Worm (Caenorhabditis elegans) whole organism, L4 larva: ENCODE data around the gene agt-2.
"Not testable (repeated sequence)": the region's sequence is repeated elsewhere in the genome, so short reads cannot be mapped to it uniquely, and the experiment has no call there.

ENCODE experiments used
- D1046.2 ChIP-seq: fragments of 200-800 bp; sonication (Bioruptor generic); IDR thresholded peaks from 2 replicates; pipeline ENCODE4 v1.3.6; 2022; ENCODE audit warnings: missing genetic modification characterization, missing compliant biosample characterization
- F37D6.2 ChIP-seq: sonication (generic microtip); optimal IDR thresholded peaks from 2 replicates; lab custom pipeline; 2016; ENCODE audit warnings: mild to moderate bottlenecking, missing genetic modification characterization, missing compliant biosample characterization
- F44E2.7 ChIP-seq: fragments of 200-800 bp; sonication (Bioruptor generic); IDR thresholded peaks from 2 replicates; pipeline ENCODE4 v2.1.2; 2022; ENCODE audit warnings: missing genetic modification characterization, missing compliant biosample characterization
- T26A8.4 ChIP-seq: fragments of 200-800 bp; sonication (Bioruptor generic); IDR thresholded peaks from 2 replicates; pipeline ENCODE4 v1.3.6; 2022; ENCODE audit warnings: missing genetic modification characterization, missing compliant biosample characterization
- Y75B8A.6 ChIP-seq: fragments of 200-800 bp; sonication (Bioruptor generic); IDR thresholded peaks from 2 replicates; pipeline ENCODE4 v1.3.6; 2022; ENCODE audit warnings: missing genetic modification reagents, missing genetic modification characterization, missing compliant biosample characterization
- ZK337.2 ChIP-seq: fragments of 200-800 bp; sonication (Bioruptor generic); IDR thresholded peaks from 2 replicates; pipeline ENCODE4 v1.3.6; 2022; ENCODE audit warnings: missing genetic modification reagents, missing genetic modification characterization, missing compliant biosample characterization
- aha-1 ChIP-seq: fragments of 150-350 bp; peaks from one replicate; lab custom pipeline; 2014; ENCODE audit warnings: missing biosample characterization, missing genetic modification characterization
- arid-1 ChIP-seq: fragments of 200-800 bp; sonication (Bioruptor generic); conservative IDR thresholded peaks from 2 replicates; pipeline ENCODE4 v1.3.6; 2022; ENCODE audit warnings: missing genetic modification reagents, missing genetic modification characterization, missing compliant biosample characterization
- ceh-20 ChIP-seq: fragments of 200-800 bp; sonication (Bioruptor generic); IDR thresholded peaks from 2 replicates; pipeline ENCODE4 v1.3.6; 2022; ENCODE audit warnings: missing genetic modification reagents, missing genetic modification characterization, missing compliant biosample characterization
- ctbp-1 ChIP-seq: fragments of 200-800 bp; sonication (Bioruptor generic); IDR thresholded peaks from 2 replicates; pipeline ENCODE4 v1.3.6; 2022; ENCODE audit warnings: missing genetic modification reagents, missing genetic modification characterization, missing compliant biosample characterization
- daf-16 ChIP-seq, 3 experiments: sonication (generic microtip); optimal IDR thresholded peaks; 2 replicates each; lab custom pipeline; 2016 to 2017; ENCODE audit warnings: missing genetic modification characterization in 3 of 3, missing genetic modification reagents in 3 of 3, mild to moderate bottlenecking in 2 of 3, missing compliant biosample characterization in 2 of 3, missing biosample characterization in 1 of 3, moderate library complexity in 1 of 3
- dmd-6 ChIP-seq: fragments of 200-800 bp; sonication (Bioruptor generic); IDR thresholded peaks from 2 replicates; pipeline ENCODE4 v1.3.6; 2022; ENCODE audit warnings: missing genetic modification reagents, missing genetic modification characterization, missing compliant biosample characterization
- dmd-9 ChIP-seq: fragments of 200-800 bp; sonication (Bioruptor generic); IDR thresholded peaks from 2 replicates; pipeline ENCODE4 v1.3.6; 2022; ENCODE audit warnings: missing genetic modification reagents, missing genetic modification characterization, missing compliant biosample characterization
- duxl-1 ChIP-seq: sonication (generic microtip); optimal IDR thresholded peaks from 2 replicates; lab custom pipeline; 2016; ENCODE audit warnings: mild to moderate bottlenecking, missing genetic modification characterization, moderate library complexity, missing compliant biosample characterization; ENCODE audit not compliant: poor library complexity
- egl-43 ChIP-seq: fragments of 200-800 bp; sonication (Bioruptor generic); IDR thresholded peaks from 2 replicates; pipeline ENCODE4 v1.3.6; 2022; ENCODE audit warnings: missing genetic modification reagents, missing genetic modification characterization, missing compliant biosample characterization
- hlh-11 ChIP-seq: fragments of 200-800 bp; sonication (Bioruptor generic); optimal IDR thresholded peaks from 2 replicates; lab custom pipeline; 2018; ENCODE audit warnings: mild to moderate bottlenecking, missing genetic modification characterization, missing compliant biosample characterization
- hmg-1.1 ChIP-seq: fragments of 200-800 bp; sonication (Bioruptor generic); IDR thresholded peaks from 2 replicates; pipeline ENCODE4 v1.3.6; 2022; ENCODE audit warnings: missing genetic modification reagents, missing genetic modification characterization, missing compliant biosample characterization
- lin-1 ChIP-seq: fragments of 200-800 bp; sonication (Bioruptor generic); IDR thresholded peaks from 2 replicates; pipeline ENCODE4 v1.3.6; 2022; ENCODE audit warnings: missing genetic modification reagents, missing genetic modification characterization, missing compliant biosample characterization
- lin-29 ChIP-seq: fragments of 200-800 bp; sonication (Bioruptor generic); IDR thresholded peaks from 2 replicates; pipeline ENCODE4 v1.3.6; 2022; ENCODE audit warnings: missing genetic modification reagents, missing genetic modification characterization, missing compliant biosample characterization
- lin-38 ChIP-seq: fragments of 200-800 bp; sonication (Bioruptor generic); IDR thresholded peaks from 2 replicates; pipeline ENCODE4 v1.3.6; 2022; ENCODE audit warnings: missing genetic modification reagents, missing genetic modification characterization, missing compliant biosample characterization
- lir-3 ChIP-seq: sonication (generic microtip); optimal IDR thresholded peaks from 2 replicates; lab custom pipeline; 2016; ENCODE audit warnings: mild to moderate bottlenecking, missing genetic modification characterization, missing compliant biosample characterization
- madf-5 ChIP-seq, 2 experiments: fragments of 200-800 bp; sonication (Bioruptor generic); IDR thresholded peaks; 2 replicates each; pipeline ENCODE4 v1.3.6; 2022; ENCODE audit warnings: missing compliant biosample characterization in 2 of 2, missing genetic modification characterization in 2 of 2
- madf-9 ChIP-seq: fragments of 200-800 bp; sonication (Bioruptor generic); conservative IDR thresholded peaks from 2 replicates; pipeline ENCODE4 v1.3.6; 2022; ENCODE audit warnings: missing genetic modification reagents, missing genetic modification characterization, missing compliant biosample characterization
- mdt-29 ChIP-seq: fragments of 200-800 bp; sonication (Bioruptor generic); IDR thresholded peaks from 2 replicates; pipeline ENCODE4 v1.3.6; 2022; ENCODE audit warnings: missing genetic modification reagents, missing genetic modification characterization, missing compliant biosample characterization
- mep-1 ChIP-seq: fragments of 150-350 bp; sonication (generic microtip); optimal IDR thresholded peaks from 3 replicates; lab custom pipeline; 2014; ENCODE audit warnings: missing biosample characterization, missing genetic modification characterization
- nhr-25 ChIP-seq: sonication (generic microtip); optimal IDR thresholded peaks from 2 replicates; lab custom pipeline; 2017; ENCODE audit warnings: missing genetic modification characterization, mild to moderate bottlenecking, missing compliant biosample characterization, antibody characterized with exemption, moderate library complexity, borderline replicate concordance; ENCODE audit not compliant: insufficient read depth
- nhr-28 ChIP-seq: fragments of 150-350 bp; optimal IDR thresholded peaks from 2 replicates; lab custom pipeline; 2014; ENCODE audit warnings: missing biosample characterization, missing genetic modification characterization
- nhr-41 ChIP-seq: fragments of 200-800 bp; sonication (Bioruptor generic); IDR thresholded peaks from 2 replicates; pipeline ENCODE4 v1.3.6; 2022; ENCODE audit warnings: missing genetic modification reagents, missing genetic modification characterization, missing compliant biosample characterization
- nhr-42 ChIP-seq: fragments of 200-800 bp; sonication (Bioruptor generic); IDR thresholded peaks from 2 replicates; pipeline ENCODE4 v1.3.6; 2022; ENCODE audit warnings: missing genetic modification characterization, missing compliant biosample characterization
- nhr-6 ChIP-seq: fragments of 150-350 bp; optimal IDR thresholded peaks from 2 replicates; lab custom pipeline; 2014; ENCODE audit warnings: missing biosample characterization, missing genetic modification characterization
- nhr-77 ChIP-seq: fragments of 150-350 bp; optimal IDR thresholded peaks from 2 replicates; lab custom pipeline; 2014; ENCODE audit warnings: missing biosample characterization, missing genetic modification characterization
- pha-4 ChIP-seq, 2 experiments: fragments of 150-350 bp in 1 of 2; fragments of 200-800 bp in 1 of 2; sonication (Bioruptor generic) in 1 of 2; IDR thresholded peaks in 1 of 2; optimal IDR thresholded peaks in 1 of 2; 2 replicates each; pipeline versions ENCODE4 v1.3.6 to Lab custom; 2014 to 2022; ENCODE audit warnings: missing genetic modification characterization in 2 of 2, missing genetic modification reagents in 2 of 2, missing biosample characterization in 1 of 2, missing compliant biosample characterization in 1 of 2
- php-3 ChIP-seq: fragments of 200-800 bp; sonication (Bioruptor generic); IDR thresholded peaks from 2 replicates; pipeline ENCODE4 v1.3.6; 2022; ENCODE audit warnings: missing genetic modification reagents, missing genetic modification characterization, missing compliant biosample characterization
- rbr-2 ChIP-seq: sonication (generic microtip); optimal IDR thresholded peaks from 2 replicates; lab custom pipeline; 2016; ENCODE audit warnings: missing genotype, missing genetic modification characterization, missing compliant biosample characterization
- snpc-1.2 ChIP-seq: fragments of 200-800 bp; sonication (Bioruptor generic); IDR thresholded peaks from 2 replicates; pipeline ENCODE4 v1.3.6; 2022; ENCODE audit warnings: missing genetic modification reagents, missing genetic modification characterization, missing compliant biosample characterization
- snpc-4 ChIP-seq: fragments of 150-350 bp; optimal IDR thresholded peaks from 2 replicates; lab custom pipeline; 2014; ENCODE audit warnings: missing biosample characterization, missing genetic modification characterization
- tag-97 ChIP-seq: fragments of 200-800 bp; sonication (Bioruptor generic); IDR thresholded peaks from 2 replicates; pipeline ENCODE4 v1.3.6; 2022; ENCODE audit warnings: missing genetic modification characterization, missing compliant biosample characterization
- tra-1 ChIP-seq: fragments of 200-800 bp; sonication (Bioruptor generic); IDR thresholded peaks from 2 replicates; pipeline ENCODE4 v1.3.6; 2022; ENCODE audit warnings: missing genetic modification reagents, missing genetic modification characterization, missing compliant biosample characterization
- unc-130 ChIP-seq: sonication (generic microtip); optimal IDR thresholded peaks from 2 replicates; lab custom pipeline; 2016; ENCODE audit warnings: missing genetic modification reagents, missing genetic modification characterization, missing compliant biosample characterization
- unc-62 ChIP-seq, 3 experiments: fragments of 150-350 bp in 1 of 3; sonication (generic microtip); optimal IDR thresholded peaks in 2 of 3; peaks in 1 of 3; 1 replicate in 1 of 3; 2 replicates in 2 of 3; lab custom pipeline; 2014 to 2017; ENCODE audit warnings: missing biosample characterization in 3 of 3, missing genetic modification characterization in 3 of 3, missing genetic modification reagents in 3 of 3, missing genotype in 1 of 3
- vab-7 ChIP-seq: fragments of 200-800 bp; sonication (Bioruptor generic); IDR thresholded peaks from 2 replicates; pipeline ENCODE4 v1.3.6; 2022; ENCODE audit warnings: missing genetic modification reagents, missing genetic modification characterization, missing compliant biosample characterization
- zfp-2 ChIP-seq: sonication (generic microtip); optimal IDR thresholded peaks from 2 replicates; lab custom pipeline; 2016; ENCODE audit warnings: mild to moderate bottlenecking, missing genetic modification characterization, missing compliant biosample characterization
- zip-2 ChIP-seq: fragments of 150-350 bp; optimal IDR thresholded peaks from 2 replicates; lab custom pipeline; 2014; ENCODE audit warnings: missing biosample characterization, missing genetic modification characterization

Gene agt-2

ce11 chrII:5351799-5352198, 21.8 kb downstream of the agt-2 start, which contains the start of gene F09E5.7:
TSS of gene F09E5.7 (plus strand) at chrII:5352099.
- TF ChIP-seq snpc-4: no peak
- no peak for TF ChIP-seq F44E2.7 (GFP tag; lab: Robert Waterston, UW)
- no peak for TF ChIP-seq lir-3
- TF ChIP-seq nhr-25 (tag; lab: Kevin White, UChicago): no peak
- no peak for TF ChIP-seq F37D6.2
- no peak for TF ChIP-seq ceh-20 (GFP tag; lab: Robert Waterston, UW)
- TF ChIP-seq Y75B8A.6 (GFP tag; lab: Robert Waterston, UW): no peak
- TF ChIP-seq zfp-2: no peak
- no peak for TF ChIP-seq tag-97 (GFP tag; lab: Robert Waterston, UW)
- TF ChIP-seq mep-1: no peak
- TF ChIP-seq zip-2 (tag; lab: Kevin White, UChicago): no peak
- TF ChIP-seq unc-62 (GFP tag; optimal IDR thresholded peaks at IDR 0.05 in 1 of 2; lab: Kevin White, UChicago): no peak
- no peak for TF ChIP-seq unc-62 (tag; optimal IDR thresholded peaks at IDR 0.05; lab: Kevin White, UChicago)

ce11 chrII:5350357-5350756, 23.3 kb downstream of the agt-2 start, which contains the start of gene F09E5.8:
TSS of gene F09E5.8 (plus strand) at chrII:5350669.
- TF ChIP-seq pha-4 (GFP tag; IDR thresholded peaks at IDR 0.05; lab: Robert Waterston, UW): peak; percentile 63; the same call in 1 of the 2 replicates
- not testable (repeated sequence) for TF ChIP-seq pha-4 (tag; optimal IDR thresholded peaks at IDR 0.05; lab: Kevin White, UChicago)
- TF ChIP-seq lin-38: peak; percentile 82
- TF ChIP-seq dmd-6: peak; percentile 23; the same call in 1 of the 2 replicates
- TF ChIP-seq lin-1 (GFP tag; lab: Robert Waterston, UW): 0 out of 2 replicates have a peak, but pooled peaks have one; percentile 41
- 0 out of 2 replicates have a peak, but pooled peaks have one; percentile 63 for TF ChIP-seq vab-7
- peak; percentile 78 for TF ChIP-seq hmg-1.1 (GFP tag; lab: Robert Waterston, UW)
- 0 out of 2 replicates have a peak, but pooled peaks have one; percentile 39 for TF ChIP-seq ctbp-1 (GFP tag; lab: Robert Waterston, UW)
- TF ChIP-seq ceh-20 (GFP tag; lab: Robert Waterston, UW): 0 out of 2 replicates have a peak, but pooled peaks have one; percentile 25
- peak; percentile 81 for TF ChIP-seq T26A8.4 (GFP tag; lab: Robert Waterston, UW)

DNA sequence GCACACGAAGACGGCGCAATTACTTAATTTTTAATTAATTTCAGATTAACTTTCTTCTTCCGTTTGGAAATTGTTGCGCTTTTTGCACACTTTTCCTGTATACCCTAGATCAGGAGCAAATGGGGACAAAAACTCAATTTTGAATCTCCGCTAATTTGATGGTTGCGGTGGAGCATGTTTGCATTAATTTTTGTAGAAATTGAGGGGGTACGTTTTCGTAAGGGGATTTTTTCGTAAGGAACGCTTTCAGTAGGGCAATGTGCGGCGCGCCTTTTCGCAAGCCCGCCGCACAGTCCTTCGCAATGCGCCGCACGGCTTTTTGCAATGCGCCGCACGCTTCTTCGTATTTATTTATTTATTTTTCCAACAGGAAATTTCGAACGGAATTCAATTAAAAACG, 27.3 kb downstream of the agt-2 start:
- TF ChIP-seq madf-9 (GFP tag; lab: Robert Waterston, UW) (peak; percentile 72), snpc-1.2 (GFP tag; lab: Robert Waterston, UW) (peak; percentile 85), nhr-42 (GFP tag; lab: Robert Waterston, UW) (peak; percentile 92), vab-7 (peak; percentile 90), hlh-11 (tag; lab: Kevin White, UChicago) (peak; percentile 39), ctbp-1 (GFP tag; lab: Robert Waterston, UW) (peak; percentile 95), mdt-29 (GFP tag; lab: Robert Waterston, UW) (peak; percentile 67; the same call in 1 of the 2 replicates), egl-43 (GFP tag; lab: Robert Waterston, UW) (peak; percentile 91), D1046.2 (GFP tag; lab: Robert Waterston, UW) (peak; percentile 83; the same call in 1 of the 2 replicates), php-3 (GFP tag; lab: Robert Waterston, UW) (peak; percentile 92), dmd-9 (peak; percentile 85; the same call in 1 of the 2 replicates), nhr-77 (tag; lab: Kevin White, UChicago) (peak; percentile 27), ZK337.2 (GFP tag; lab: Robert Waterston, UW) (peak; percentile 21; the same call in 1 of the 2 replicates), nhr-6 (tag; lab: Kevin White, UChicago) (peak; percentile 41), nhr-28 (tag; lab: Kevin White, UChicago) (peak; percentile 48), aha-1 (peak; percentile 63), daf-16 (tag; optimal IDR thresholded peaks at IDR 0.05; lab: Kevin White, UChicago) (peak; percentile 6), nhr-41 (GFP tag; lab: Robert Waterston, UW) (peak; percentile 56; the same call in 1 of the 2 replicates), lin-29 (GFP tag; lab: Robert Waterston, UW) (peak; percentile 83), T26A8.4 (GFP tag; lab: Robert Waterston, UW) (peak; percentile 97), madf-5 (GFP tag; IDR thresholded peaks at IDR 0.05; lab: Robert Waterston, UW) (peak in 1 of 2 experiments; percentile 86; a peak in 2 of 4 replicates), pha-4 (GFP tag; IDR thresholded peaks at IDR 0.05; lab: Robert Waterston, UW) (peak; percentile 93), rbr-2 (peak; percentile 21), ceh-20 (GFP tag; lab: Robert Waterston, UW) (peak; percentile 93), dmd-6 (peak; percentile 90), duxl-1 (tag; lab: Kevin White, UChicago) (peak; percentile 43), unc-130 (GFP tag; lab: Kevin White, UChicago) (peak; percentile 15), tra-1 (GFP tag; lab: Robert Waterston, UW) (peak; percentile 88), mep-1 (peak; percentile 58), arid-1 (peak; percentile 84)
- not testable (repeated sequence) for TF ChIP-seq daf-16 (GFP tag; optimal IDR thresholded peaks at IDR 0.05; lab: Kevin White, UChicago); pha-4 (tag; optimal IDR thresholded peaks at IDR 0.05; lab: Kevin White, UChicago)
